Fruit fly (Drosophila melanogaster) whole organism, embryonic: ENCODE measurements around the gene CG10019.

Source experiments
- Antp ChIP-seq: fragments of 200-800 bp; sonication (Bioruptor generic); optimal IDR thresholded peaks from 3 replicates; lab custom pipeline; 2016; ENCODE audit warnings: missing biosample characterization, missing genetic modification characterization
- CG1024 ChIP-seq: fragments of 200-800 bp; sonication (Bioruptor generic); IDR thresholded peaks from 2 replicates; pipeline ENCODE4 v1.3.6; 2022; ENCODE audit warnings: missing biosample characterization, missing genetic modification characterization
- CG10321 ChIP-seq: fragments of 200-800 bp; sonication (Bioruptor generic); IDR thresholded peaks from 2 replicates; pipeline ENCODE4 v1.3.6; 2022; ENCODE audit warnings: missing biosample characterization, missing genetic modification characterization
- CG10565 ChIP-seq: fragments of 200-800 bp; sonication (Bioruptor generic); optimal IDR thresholded peaks from 3 replicates; lab custom pipeline; 2016; ENCODE audit warnings: missing biosample characterization, mild to moderate bottlenecking, missing genetic modification characterization
- CG10959 ChIP-seq: fragments of 200-800 bp; sonication (Bioruptor generic); IDR thresholded peaks from 2 replicates; pipeline ENCODE4 v1.3.6; 2022; ENCODE audit warnings: missing biosample characterization, missing genetic modification characterization
- CG11723 ChIP-seq: fragments of 200-800 bp; sonication (Bioruptor generic); optimal IDR thresholded peaks from 2 replicates; lab custom pipeline; 2017; ENCODE audit warnings: missing biosample characterization, mild to moderate bottlenecking, missing genetic modification characterization
- CG12391 ChIP-seq: fragments of 200-800 bp; sonication (Bioruptor generic); optimal IDR thresholded peaks from 3 replicates; lab custom pipeline; 2018; ENCODE audit warnings: missing biosample characterization, mild to moderate bottlenecking, missing genetic modification characterization, moderate library complexity
- CG14965 ChIP-seq: fragments of 200-800 bp; sonication (Bioruptor generic); optimal IDR thresholded peaks from 2 replicates; lab custom pipeline; 2016; ENCODE audit warnings: missing biosample characterization, missing genetic modification characterization, borderline replicate concordance
- CG15479 ChIP-seq: fragments of 200-800 bp; sonication (Bioruptor generic); optimal IDR thresholded peaks from 3 replicates; lab custom pipeline; 2019; ENCODE audit warnings: missing biosample characterization, mild to moderate bottlenecking, missing genetic modification characterization, moderate library complexity
- CG17912 ChIP-seq: fragments of 200-800 bp; sonication (Bioruptor generic); optimal IDR thresholded peaks from 2 replicates; lab custom pipeline; 2018; ENCODE audit warnings: missing biosample characterization, mild to moderate bottlenecking, missing genetic modification characterization
- CG2202 ChIP-seq: fragments of 200-800 bp; sonication (Bioruptor generic); optimal IDR thresholded peaks from 2 replicates; lab custom pipeline; 2018; ENCODE audit warnings: missing biosample characterization, mild to moderate bottlenecking, missing genetic modification characterization
- CG30431 ChIP-seq: fragments of 200-800 bp; sonication (Bioruptor generic); optimal IDR thresholded peaks from 2 replicates; lab custom pipeline; 2017; ENCODE audit warnings: missing biosample characterization, missing genetic modification characterization
- CG33557 ChIP-seq: fragments of 200-800 bp; sonication (Bioruptor generic); optimal IDR thresholded peaks from 2 replicates; lab custom pipeline; 2019; ENCODE audit warnings: missing biosample characterization, mild to moderate bottlenecking, missing genetic modification characterization, moderate library complexity
- CG3407 ChIP-seq: fragments of 200-800 bp; sonication (Bioruptor generic); optimal IDR thresholded peaks from 2 replicates; lab custom pipeline; 2018; ENCODE audit warnings: missing biosample characterization, mild to moderate bottlenecking, missing genetic modification characterization
- CG34422 ChIP-seq: fragments of 200-800 bp; sonication (Bioruptor generic); IDR thresholded peaks from 3 replicates; pipeline ENCODE4 v1.3.6; 2022; ENCODE audit warnings: missing biosample characterization, missing genetic modification characterization
- CG4424 ChIP-seq: fragments of 200-800 bp; sonication (Bioruptor generic); optimal IDR thresholded peaks from 3 replicates; lab custom pipeline; 2016; ENCODE audit warnings: missing biosample characterization, missing genetic modification characterization
- CG4820 ChIP-seq: fragments of 200-800 bp; sonication (Bioruptor generic); optimal IDR thresholded peaks from 3 replicates; lab custom pipeline; 2016; ENCODE audit warnings: missing biosample characterization, missing genetic modification characterization
- CG6689 ChIP-seq: fragments of 200-800 bp; sonication (Bioruptor generic); IDR thresholded peaks from 2 replicates; pipeline ENCODE4 v1.3.6; 2022; ENCODE audit warnings: missing biosample characterization, missing genetic modification characterization
- CG7839 ChIP-seq: fragments of 200-800 bp; sonication (Bioruptor generic); optimal IDR thresholded peaks from 3 replicates; lab custom pipeline; 2018; ENCODE audit warnings: missing biosample characterization, mild to moderate bottlenecking, missing genetic modification characterization, moderate library complexity
- Camta ChIP-seq: fragments of 200-800 bp; sonication (Bioruptor generic); optimal IDR thresholded peaks from 2 replicates; lab custom pipeline; 2016; ENCODE audit warnings: missing biosample characterization, missing genetic modification characterization
- Dek ChIP-seq: fragments of 200-800 bp; sonication (Bioruptor generic); optimal IDR thresholded peaks from 3 replicates; lab custom pipeline; 2019; ENCODE audit warnings: missing biosample characterization, mild to moderate bottlenecking, missing genetic modification characterization, moderate library complexity
- Ets65A ChIP-seq: fragments of 200-800 bp; sonication (Bioruptor generic); peaks from one replicate; lab custom pipeline; 2016; ENCODE audit warnings: missing biosample characterization, missing genetic modification characterization
- Nf-YB ChIP-seq: fragments of 200-800 bp; sonication (Bioruptor generic); optimal IDR thresholded peaks from 3 replicates; lab custom pipeline; 2019; ENCODE audit warnings: missing biosample characterization, mild to moderate bottlenecking, missing genetic modification characterization, moderate library complexity
- Nf-YC ChIP-seq: fragments of 200-800 bp; optimal IDR thresholded peaks from 3 replicates; lab custom pipeline; 2019; ENCODE audit warnings: missing biosample characterization, mild to moderate bottlenecking, missing genetic modification characterization, moderate library complexity
- Xbp1 ChIP-seq: fragments of 200-800 bp; sonication (Bioruptor generic); optimal IDR thresholded peaks from 3 replicates; lab custom pipeline; 2016; ENCODE audit warnings: missing biosample characterization, mild to moderate bottlenecking, missing genetic modification characterization
- btn ChIP-seq: fragments of 200-800 bp; sonication (Bioruptor generic); optimal IDR thresholded peaks from 2 replicates; lab custom pipeline; 2016; ENCODE audit warnings: missing biosample characterization, missing genetic modification characterization
- chif ChIP-seq, 2 experiments: fragments of 200-800 bp; sonication (Bioruptor generic); optimal IDR thresholded peaks; 3 replicates each; lab custom pipeline; 2016; ENCODE audit warnings: missing biosample characterization in 2 of 2, missing genetic modification characterization in 2 of 2
- ci ChIP-seq: fragments of 200-800 bp; sonication (Bioruptor generic); IDR thresholded peaks from 3 replicates; pipeline ENCODE4 v1.3.6; 2022; ENCODE audit warnings: missing biosample characterization, missing genetic modification characterization
- crc ChIP-seq: fragments of 200-800 bp; sonication (Bioruptor generic); optimal IDR thresholded peaks from 2 replicates; lab custom pipeline; 2016; ENCODE audit warnings: missing biosample characterization, missing genetic modification characterization
- croc ChIP-seq: fragments of 200-800 bp; sonication (Bioruptor generic); conservative IDR thresholded peaks from 3 replicates; pipeline ENCODE4 v1.3.6; 2022; ENCODE audit warnings: missing biosample characterization, missing genetic modification characterization
- dan ChIP-seq: fragments of 200-800 bp; sonication (Bioruptor generic); IDR thresholded peaks from 2 replicates; pipeline ENCODE4 v1.3.6; 2022; ENCODE audit warnings: missing biosample characterization, missing genetic modification characterization
- dati ChIP-seq: fragments of 200-800 bp; sonication (Bioruptor generic); IDR thresholded peaks from 2 replicates; pipeline ENCODE4 v1.3.6; 2022; ENCODE audit warnings: missing biosample characterization, missing genetic modification characterization
- dmrt99B ChIP-seq: fragments of 200-800 bp; sonication (Bioruptor generic); optimal IDR thresholded peaks from 2 replicates; lab custom pipeline; 2018; ENCODE audit warnings: missing biosample characterization, mild to moderate bottlenecking, missing genetic modification characterization, moderate library complexity
- gem ChIP-seq: fragments of 200-800 bp; sonication (Bioruptor generic); optimal IDR thresholded peaks from 2 replicates; lab custom pipeline; 2019; ENCODE audit warnings: missing biosample characterization, mild to moderate bottlenecking, missing genetic modification characterization, moderate library complexity
- lov ChIP-seq, 2 experiments: fragments of 200-800 bp in 1 of 2; fragments of >200 bp in 1 of 2; sonication (Bioruptor generic) in 1 of 2; IDR thresholded peaks in 1 of 2; optimal IDR thresholded peaks in 1 of 2; 2 replicates in 1 of 2; 3 replicates in 1 of 2; pipeline versions ENCODE4 v1.3.6 to Lab custom; 2017 to 2022; ENCODE audit warnings: missing biosample characterization in 1 of 2, missing genetic modification characterization in 1 of 2
- nmo ChIP-seq: fragments of 200-800 bp; sonication (Bioruptor generic); optimal IDR thresholded peaks from 2 replicates; lab custom pipeline; 2018; ENCODE audit warnings: missing biosample characterization, mild to moderate bottlenecking, missing genetic modification characterization, moderate library complexity
- oc ChIP-seq: fragments of 200-800 bp; sonication (Bioruptor generic); optimal IDR thresholded peaks from 2 replicates; lab custom pipeline; 2018; ENCODE audit warnings: missing biosample characterization, mild to moderate bottlenecking, missing genetic modification characterization, moderate library complexity
- pnt ChIP-seq: fragments of 200-800 bp; sonication (Bioruptor generic); optimal IDR thresholded peaks from 3 replicates; lab custom pipeline; 2016; ENCODE audit warnings: missing biosample characterization, missing genetic modification characterization
- row ChIP-seq: fragments of 200-800 bp; sonication (Bioruptor generic); IDR thresholded peaks from 3 replicates; pipeline ENCODE4 v1.3.6; 2022; ENCODE audit warnings: missing biosample characterization, missing genetic modification characterization
- salm ChIP-seq: fragments of 200-800 bp; sonication (Bioruptor generic); optimal IDR thresholded peaks from 2 replicates; lab custom pipeline; 2018; ENCODE audit warnings: missing biosample characterization, mild to moderate bottlenecking, missing genetic modification characterization
- sens ChIP-seq: fragments of 200-800 bp; sonication (Bioruptor generic); peaks from one replicate; lab custom pipeline; 2016; ENCODE audit warnings: missing biosample characterization, missing genetic modification characterization
- seq ChIP-seq: fragments of 200-800 bp; sonication (Bioruptor generic); IDR thresholded peaks from 2 replicates; pipeline ENCODE4 v1.3.6; 2022; ENCODE audit warnings: missing biosample characterization, missing genetic modification characterization
- sima ChIP-seq: fragments of 200-800 bp; sonication (Bioruptor generic); optimal IDR thresholded peaks from 2 replicates; lab custom pipeline; 2016; ENCODE audit warnings: missing biosample characterization, missing genetic modification characterization
- tap ChIP-seq: fragments of 200-800 bp; optimal IDR thresholded peaks from 3 replicates; lab custom pipeline; 2019; ENCODE audit warnings: missing biosample characterization, mild to moderate bottlenecking, missing genetic modification characterization, moderate library complexity
- unpg ChIP-seq: fragments of 200-800 bp; sonication (Bioruptor generic); optimal IDR thresholded peaks from 3 replicates; lab custom pipeline; 2018; ENCODE audit warnings: missing biosample characterization, mild to moderate bottlenecking, missing genetic modification characterization, moderate library complexity
- vvl ChIP-seq: fragments of 200-800 bp; sonication (Bioruptor generic); IDR thresholded peaks from 2 replicates; pipeline ENCODE4 v1.3.6; 2022; ENCODE audit warnings: missing biosample characterization, missing genetic modification characterization
- wdn ChIP-seq: fragments of 200-800 bp; sonication (Bioruptor generic); IDR thresholded peaks from 2 replicates; pipeline ENCODE4 v1.3.6; 2022; ENCODE audit warnings: missing biosample characterization, missing genetic modification characterization
- zen ChIP-seq: fragments of 200-800 bp; sonication (Bioruptor generic); optimal IDR thresholded peaks from 3 replicates; lab custom pipeline; 2018; ENCODE audit warnings: missing biosample characterization, mild to moderate bottlenecking, missing genetic modification characterization, moderate library complexity
- zfh1 ChIP-seq: fragments of 200-800 bp; sonication (Bioruptor generic); IDR thresholded peaks from 3 replicates; pipeline ENCODE4 v1.3.6; 2022; ENCODE audit warnings: missing biosample characterization, missing genetic modification characterization

The CG10019 gene

dm6 chr2L:3685139-3685851 lies 45.0 kb upstream of the CG10019 start:
- peak; percentile 5 for TF ChIP-seq Antp (GFP tag; lab: Kevin White, UChicago)
- no peak for TF ChIP-seq CG11723 (GFP tag; lab: Kevin White, UChicago)
- TF ChIP-seq wdn (GFP tag; lab: Robert Waterston, UW) = no peak
- peak; percentile 4 for TF ChIP-seq CG30431 (GFP tag; lab: Kevin White, UChicago)
- peak; percentile 27 for TF ChIP-seq pnt (GFP tag; lab: Kevin White, UChicago)
- TF ChIP-seq CG12391 (tag; lab: Kevin White, UChicago) = peak; percentile 27
- TF ChIP-seq CG7839 (tag; lab: Kevin White, UChicago) = peak; percentile 25
- TF ChIP-seq crc (GFP tag; lab: Kevin White, UChicago) = no peak
- 0 out of 3 replicates have a peak, but pooled peaks have one; percentile 26 for TF ChIP-seq CG34422 (GFP tag; lab: Robert Waterston, UW)
- TF ChIP-seq Camta (GFP tag; lab: Kevin White, UChicago) = no peak
- peak; percentile 21 for TF ChIP-seq unpg (GFP tag; lab: Kevin White, UChicago)
- TF ChIP-seq CG2202 (tag; lab: Kevin White, UChicago) = peak; percentile 3
- TF ChIP-seq salm (tag; lab: Kevin White, UChicago) = no peak
- TF ChIP-seq tap = peak; percentile 15
- peak; percentile 5 for TF ChIP-seq dmrt99B (tag; lab: Kevin White, UChicago)
- no peak for TF ChIP-seq CG14965 (GFP tag; lab: Kevin White, UChicago)
- TF ChIP-seq zfh1 (GFP tag; lab: Robert Waterston, UW) = 0 out of 3 replicates have a peak, but pooled peaks have one; percentile 49
- 0 out of 2 replicates have a peak, but pooled peaks have one; percentile 8 for TF ChIP-seq CG10959 (GFP tag; lab: Robert Waterston, UW)
- peak; percentile 86 for TF ChIP-seq Nf-YB (GFP tag; lab: Kevin White, UChicago)
- TF ChIP-seq zen (tag; lab: Kevin White, UChicago) = peak; percentile 40
- TF ChIP-seq CG3407 (GFP tag; lab: Kevin White, UChicago) = no peak
- TF ChIP-seq CG10565 (GFP tag; lab: Kevin White, UChicago) = no peak
- 0 out of 2 replicates have a peak, but pooled peaks have one; percentile 19 for TF ChIP-seq dan (GFP tag; lab: Robert Waterston, UW)
- peak; percentile 31 for TF ChIP-seq nmo (GFP tag; lab: Kevin White, UChicago)
- no peak for TF ChIP-seq CG15479 (GFP tag; lab: Kevin White, UChicago)
- TF ChIP-seq ci (GFP tag; lab: Robert Waterston, UW) = 0 out of 3 replicates have a peak, but pooled peaks have one; percentile 36
- TF ChIP-seq CG33557 (GFP tag; lab: Kevin White, UChicago) = peak; percentile 10
- TF ChIP-seq Nf-YC (tag; lab: Kevin White, UChicago) = peak; percentile 90
- no peak; the same call in 2 of the 3 replicates for TF ChIP-seq croc (GFP tag; lab: Robert Waterston, UW)
- TF ChIP-seq CG17912 (GFP tag; lab: Kevin White, UChicago) = no peak
- TF ChIP-seq vvl (GFP tag; lab: Robert Waterston, UW) = peak; percentile 26; the same call in 1 of the 2 replicates
- TF ChIP-seq Dek (tag; lab: Kevin White, UChicago) = no peak
- peak; percentile 27 for TF ChIP-seq Ets65A (GFP tag; lab: Kevin White, UChicago)
- peak; percentile 2 for TF ChIP-seq CG4424 (GFP tag; lab: Kevin White, UChicago)
- no peak for TF ChIP-seq sima (GFP tag; lab: Kevin White, UChicago)
- 0 out of 2 replicates have a peak, but pooled peaks have one; percentile 18 for TF ChIP-seq CG10321
- no peak for TF ChIP-seq btn
- peak; percentile 10 for TF ChIP-seq oc (tag; lab: Kevin White, UChicago)
- TF ChIP-seq Xbp1 = peak; percentile 12
- peak in 1 of 2 experiments; percentile 19 for TF ChIP-seq chif (GFP tag; optimal IDR thresholded peaks at IDR 0.05; lab: Kevin White, UChicago)
- peak; percentile 84 for TF ChIP-seq seq (GFP tag; lab: Robert Waterston, UW)
- no peak for TF ChIP-seq lov (optimal IDR thresholded peaks at IDR 0.05; lab: Kevin White, UChicago)
- no peak for TF ChIP-seq lov (GFP tag; IDR thresholded peaks at IDR 0.05; lab: Robert Waterston, UW)
- peak; percentile 6; the same call in 1 of the 2 replicates for TF ChIP-seq CG1024 (GFP tag; lab: Robert Waterston, UW)
- peak; percentile 51 for TF ChIP-seq gem (tag; lab: Kevin White, UChicago)
- peak; percentile 37; the same call in 1 of the 3 replicates for TF ChIP-seq row (GFP tag; lab: Robert Waterston, UW)
- TF ChIP-seq CG4820 (GFP tag; lab: Kevin White, UChicago) = peak; percentile 27
- TF ChIP-seq sens (GFP tag; lab: Kevin White, UChicago) = peak; percentile 84
- no peak for TF ChIP-seq dati (GFP tag; lab: Robert Waterston, UW)
- 0 out of 2 replicates have a peak, but pooled peaks have one; percentile 16 for TF ChIP-seq CG6689 (GFP tag; lab: Robert Waterston, UW)
